Fruit fly (Drosophila melanogaster): ENCODE data around the gene Ir100a.
A peak's percentile ranks its signal among the peaks of the same experiment; 100 is the strongest.

Ir100a gene

dm6 chr3R:31793664-31794417 lies 6.9 kb upstream of the Ir100a start, which contains the start of the genes Mccc1 and Acf:
Mccc1 (minus strand) TSS chr3R:31793907.
Acf (plus strand) TSS chr3R:31793981.
- TF ChIP-seq usp (GFP tag; optimal IDR thresholded peaks at IDR 0.05) (no peak), Jra (GFP tag; optimal IDR thresholded peaks at IDR 0.05) (no peak), Dif (GFP tag; optimal IDR thresholded peaks at IDR 0.05; ENCODE audit: partially characterized antibody) (no peak), Hr83 (GFP tag; optimal IDR thresholded peaks at IDR 0.05; ENCODE audit: poor library complexity, severe bottlenecking) (peak; percentile 44), sv (GFP tag; optimal IDR thresholded peaks at IDR 0.05) (peak; percentile 36), CG32264 (GFP tag; optimal IDR thresholded peaks at IDR 0.05) (peak; percentile 10), N (GFP tag; optimal IDR thresholded peaks at IDR 0.05) (no peak), psq (GFP tag; optimal IDR thresholded peaks at IDR 0.05) (peak; percentile 17), Vsx2 (GFP tag; optimal IDR thresholded peaks at IDR 0.05; ENCODE audit: partially characterized antibody) (no peak), GATAd (GFP tag; optimal IDR thresholded peaks at IDR 0.05) (peak; percentile 38), dsf (GFP tag; optimal IDR thresholded peaks at IDR 0.05; ENCODE audit: borderline replicate concordance) (peak; percentile 23)

- TF ChIP-seq CG32264 (GFP tag; optimal IDR thresholded peaks at IDR 0.05) = peak; percentile 13
- peak; percentile 30 for TF ChIP-seq N (GFP tag; optimal IDR thresholded peaks at IDR 0.05)
- peak in 1 of 2 experiments; percentile 14 for TF ChIP-seq dl (GFP tag; optimal IDR thresholded peaks at IDR 0.05; ENCODE audit: insufficient read depth in 1 of 2, partially characterized antibody in 2 of 2)
- TF ChIP-seq ey (GFP tag; optimal IDR thresholded peaks at IDR 0.05) = no peak
Observed at dm6 chr3R:31794457-31794856, 6.3 kb upstream of the Ir100a start.

dm6 chr3R:31805228-31805738 lies 4.5 kb downstream of the Ir100a start, which contains the start of the genes CG42233 and CG1971:
CG42233 (minus strand) TSS chr3R:31805278.
CG1971 (plus strand) TSS chr3R:31805468.
- TF ChIP-seq foxo (GFP tag; optimal IDR thresholded peaks at IDR 0.05) (peak in 1 of 2 experiments; percentile 63), Myc (optimal IDR thresholded peaks at IDR 0.05) (no peak), Hr83 (GFP tag; optimal IDR thresholded peaks at IDR 0.05; ENCODE audit: poor library complexity, severe bottlenecking) (peak; percentile 25), GATAd (GFP tag; optimal IDR thresholded peaks at IDR 0.05) (no peak), woc (GFP tag; optimal IDR thresholded peaks at IDR 0.05) (peak; percentile 18), Dfd (GFP tag; optimal IDR thresholded peaks at IDR 0.05) (no peak)

dm6 chr3R:31808571-31808970 lies 7.8 kb downstream of the Ir100a start:
- no peak for TF ChIP-seq Jra (GFP tag; optimal IDR thresholded peaks at IDR 0.05)
- TF ChIP-seq sage (GFP tag; optimal IDR thresholded peaks at IDR 0.05) = peak; percentile 15
- TF ChIP-seq tai (GFP tag; optimal IDR thresholded peaks at IDR 0.05) = no peak
- TF ChIP-seq CG9705 (GFP tag; optimal IDR thresholded peaks at IDR 0.05) = no peak
- no peak for TF ChIP-seq Hr78 (GFP tag; optimal IDR thresholded peaks at IDR 0.05)

- no peak for TF ChIP-seq CG9705 (GFP tag; optimal IDR thresholded peaks at IDR 0.05)
- no peak for TF ChIP-seq tai (GFP tag; optimal IDR thresholded peaks at IDR 0.05)
- TF ChIP-seq dmrt93B (GFP tag; optimal IDR thresholded peaks at IDR 0.05) = no peak
- TF ChIP-seq usp (GFP tag; optimal IDR thresholded peaks at IDR 0.05) = no peak
Observed at dm6 chr3R:31809622-31810021, 8.9 kb downstream of the Ir100a start.

- TF ChIP-seq lola (GFP tag; optimal IDR thresholded peaks at IDR 0.05) (no peak), HLH106 (tag; optimal IDR thresholded peaks at IDR 0.05) (peak; percentile 16), dsf (GFP tag; optimal IDR thresholded peaks at IDR 0.05; ENCODE audit: borderline replicate concordance) (no peak), Dfd (GFP tag; optimal IDR thresholded peaks at IDR 0.05) (no peak), foxo (GFP tag; optimal IDR thresholded peaks at IDR 0.05) (peak in 1 of 2 experiments; percentile 36), woc (GFP tag; optimal IDR thresholded peaks at IDR 0.05) (no peak), Mio (GFP tag; optimal IDR thresholded peaks at IDR 0.05) (no peak), usp (GFP tag; optimal IDR thresholded peaks at IDR 0.05) (no peak), Jra (GFP tag; optimal IDR thresholded peaks at IDR 0.05) (no peak), GATAd (GFP tag; optimal IDR thresholded peaks at IDR 0.05) (no peak), br (GFP tag; optimal IDR thresholded peaks at IDR 0.05) (no peak), fru (GFP tag; optimal IDR thresholded peaks at IDR 0.05) (no peak), Hr83 (GFP tag; optimal IDR thresholded peaks at IDR 0.05; ENCODE audit: poor library complexity, severe bottlenecking) (peak; percentile 31), sage (GFP tag; optimal IDR thresholded peaks at IDR 0.05) (peak; percentile 8), OdsH (GFP tag; optimal IDR thresholded peaks at IDR 0.05) (peak; percentile 33), rgr (GFP tag; optimal IDR thresholded peaks at IDR 0.05) (peak; percentile 11), brk (GFP tag; optimal IDR thresholded peaks at IDR 0.05) (no peak), tai (GFP tag; optimal IDR thresholded peaks at IDR 0.05) (no peak), Rel (GFP tag; optimal IDR thresholded peaks at IDR 0.05) (no peak), Rel (tag; optimal IDR thresholded peaks at IDR 0.05) (no peak), CG9705 (GFP tag; optimal IDR thresholded peaks at IDR 0.05) (no peak), jim (GFP tag; optimal IDR thresholded peaks at IDR 0.05) (no peak), Dif (GFP tag; optimal IDR thresholded peaks at IDR 0.05; ENCODE audit: partially characterized antibody) (no peak), psq (GFP tag; optimal IDR thresholded peaks at IDR 0.05) (no peak), dmrt93B (GFP tag; optimal IDR thresholded peaks at IDR 0.05) (no peak), Abd-B (GFP tag; optimal IDR thresholded peaks at IDR 0.05) (no peak), Vsx2 (GFP tag; optimal IDR thresholded peaks at IDR 0.05; ENCODE audit: partially characterized antibody) (no peak), dl (GFP tag; optimal IDR thresholded peaks at IDR 0.05; ENCODE audit: insufficient read depth in 1 of 2, partially characterized antibody in 2 of 2) (peak in 1 of 2 experiments; percentile 62)
Observed at dm6 chr3R:31810073-31810530, 9.3 kb downstream of the Ir100a start, which contains the start of gene Rift. Rift (minus strand) TSS chr3R:31810186.

Measured in whole organism, wandering third instar larva.